Fruit fly (Drosophila melanogaster) whole organism, embryonic: ENCODE data around the gene Fdh.
A peak's percentile ranks its signal among the peaks of the same experiment; 100 is the strongest.

Experiments used
- Asciz ChIP-seq: fragments of 200-800 bp; sonication (Bioruptor generic); optimal IDR thresholded peaks from 2 replicates; lab custom pipeline; 2017; ENCODE audit warnings: missing biosample characterization, mild to moderate bottlenecking, missing genetic modification characterization, missing genetic modification reagents
- Atf6 ChIP-seq: fragments of 200-800 bp; sonication (Bioruptor generic); IDR thresholded peaks from 2 replicates; pipeline ENCODE4 v1.3.6; 2022; ENCODE audit warnings: missing biosample characterization, missing genetic modification characterization
- C15 ChIP-seq: fragments of 200-800 bp; sonication (Bioruptor generic); IDR thresholded peaks from 3 replicates; pipeline ENCODE4 v1.3.6; 2022; ENCODE audit warnings: missing biosample characterization, missing genetic modification characterization
- CG10462 ChIP-seq: fragments of 200-800 bp; sonication (Bioruptor generic); optimal IDR thresholded peaks from 2 replicates; lab custom pipeline; 2016; ENCODE audit warnings: missing biosample characterization, missing genetic modification characterization
- CG11695 ChIP-seq: fragments of 200-800 bp; sonication (Bioruptor generic); IDR thresholded peaks from 3 replicates; pipeline ENCODE4 v1.3.6; 2022; ENCODE audit warnings: missing biosample characterization, missing genetic modification characterization
- CG12219 ChIP-seq: fragments of 200-800 bp; sonication (Bioruptor generic); optimal IDR thresholded peaks from 3 replicates; lab custom pipeline; 2018; ENCODE audit warnings: missing biosample characterization, mild to moderate bottlenecking, missing genetic modification characterization
- CG12659 ChIP-seq: fragments of 200-800 bp; sonication (Bioruptor generic); optimal IDR thresholded peaks from 3 replicates; lab custom pipeline; 2017; ENCODE audit warnings: mild to moderate bottlenecking, missing biosample characterization, missing genetic modification reagents, missing genetic modification characterization
- CG14710 ChIP-seq: fragments of 200-800 bp; sonication (Bioruptor generic); optimal IDR thresholded peaks from 3 replicates; lab custom pipeline; 2019; ENCODE audit warnings: missing biosample characterization, mild to moderate bottlenecking, missing genetic modification characterization, moderate library complexity
- CG18011 ChIP-seq: fragments of 200-800 bp; sonication (Bioruptor generic); optimal IDR thresholded peaks from 2 replicates; lab custom pipeline; 2017; ENCODE audit warnings: missing biosample characterization, missing genetic modification characterization, mild to moderate bottlenecking, moderate library complexity, missing genotype
- CG18476 ChIP-seq: fragments of 200-800 bp; sonication (Bioruptor generic); optimal IDR thresholded peaks from 2 replicates; lab custom pipeline; 2016; ENCODE audit warnings: missing biosample characterization, mild to moderate bottlenecking, missing genetic modification characterization
- CG18599 ChIP-seq: fragments of 200-800 bp; sonication (Bioruptor generic); optimal IDR thresholded peaks from 3 replicates; lab custom pipeline; 2017; ENCODE audit warnings: missing biosample characterization, missing genetic modification characterization, mild to moderate bottlenecking, moderate library complexity, missing genetic modification reagents
- CG2199 ChIP-seq: fragments of 200-800 bp; sonication (Bioruptor generic); IDR thresholded peaks from 3 replicates; pipeline ENCODE4 v1.3.6; 2022; ENCODE audit warnings: missing biosample characterization, missing genetic modification characterization
- CG3065 ChIP-seq: fragments of 200-800 bp; sonication (Bioruptor generic); optimal IDR thresholded peaks from 2 replicates; lab custom pipeline; 2016; ENCODE audit warnings: missing biosample characterization, missing genetic modification characterization
- CG31388 ChIP-seq: fragments of 200-800 bp; sonication (Bioruptor generic); optimal IDR thresholded peaks from 2 replicates; lab custom pipeline; 2016; ENCODE audit warnings: missing biosample characterization, missing genetic modification characterization
- CG31441 ChIP-seq: fragments of 200-800 bp; sonication (Bioruptor generic); IDR thresholded peaks from 2 replicates; pipeline ENCODE4 v1.3.6; 2022; ENCODE audit warnings: missing biosample characterization, missing genetic modification characterization
- CG4424 ChIP-seq: fragments of 200-800 bp; sonication (Bioruptor generic); optimal IDR thresholded peaks from 3 replicates; lab custom pipeline; 2016; ENCODE audit warnings: missing biosample characterization, missing genetic modification characterization
- CG8388 ChIP-seq: fragments of 200-800 bp; sonication (Bioruptor generic); optimal IDR thresholded peaks from 2 replicates; lab custom pipeline; 2019; ENCODE audit warnings: missing biosample characterization, mild to moderate bottlenecking, missing genetic modification characterization, moderate library complexity
- CG8924 ChIP-seq: fragments of 200-800 bp; optimal IDR thresholded peaks from 3 replicates; lab custom pipeline; 2019; ENCODE audit warnings: missing biosample characterization, mild to moderate bottlenecking, missing genetic modification characterization, moderate library complexity
- CG9727 ChIP-seq: fragments of 200-800 bp; sonication (Bioruptor generic); optimal IDR thresholded peaks from 3 replicates; lab custom pipeline; 2017; ENCODE audit warnings: missing biosample characterization, mild to moderate bottlenecking, missing genetic modification characterization
- Camta ChIP-seq: fragments of 200-800 bp; sonication (Bioruptor generic); optimal IDR thresholded peaks from 2 replicates; lab custom pipeline; 2016; ENCODE audit warnings: missing biosample characterization, missing genetic modification characterization
- Dp ChIP-seq: fragments of 200-800 bp; sonication (Bioruptor generic); optimal IDR thresholded peaks from 2 replicates; lab custom pipeline; 2018; ENCODE audit warnings: missing biosample characterization, mild to moderate bottlenecking, missing genetic modification characterization, moderate library complexity
- Fer1 ChIP-seq: fragments of 200-800 bp; sonication (Bioruptor generic); optimal IDR thresholded peaks from 2 replicates; lab custom pipeline; 2017; ENCODE audit warnings: missing biosample characterization, mild to moderate bottlenecking, missing genetic modification characterization
- GATAe ChIP-seq: fragments of 200-800 bp; sonication (Bioruptor generic); conservative IDR thresholded peaks from 2 replicates; pipeline ENCODE4 v1.3.6; 2022; ENCODE audit warnings: missing biosample characterization, missing genetic modification characterization
- H15 ChIP-seq: fragments of 200-800 bp; sonication (Bioruptor generic); IDR thresholded peaks from 3 replicates; pipeline ENCODE4 v1.3.6; 2022; ENCODE audit warnings: missing biosample characterization, missing genetic modification characterization
- HHEX ChIP-seq: fragments of 200-800 bp; sonication (Bioruptor generic); optimal IDR thresholded peaks from 3 replicates; lab custom pipeline; 2017; ENCODE audit warnings: missing biosample characterization, mild to moderate bottlenecking, missing genetic modification characterization, missing genetic modification reagents
- HmgD ChIP-seq: fragments of 200-800 bp; sonication (Bioruptor generic); optimal IDR thresholded peaks from 3 replicates; lab custom pipeline; 2016; ENCODE audit warnings: missing biosample characterization, missing genetic modification characterization
- Hmr ChIP-seq: fragments of 200-800 bp; sonication (Bioruptor generic); optimal IDR thresholded peaks from 3 replicates; lab custom pipeline; 2017; ENCODE audit warnings: mild to moderate bottlenecking, missing biosample characterization, missing genetic modification reagents, missing genetic modification characterization
- Hr78 ChIP-seq, 2 experiments: fragments of 200-800 bp in 1 of 2; fragments of >200 bp in 1 of 2; sonication (Bioruptor generic) in 1 of 2; optimal IDR thresholded peaks; 2 replicates each; lab custom pipeline; 2017 to 2019; ENCODE audit warnings: missing biosample characterization in 2 of 2, missing genetic modification characterization in 2 of 2, mild to moderate bottlenecking in 1 of 2, moderate library complexity in 1 of 2
- MTF-1 ChIP-seq: fragments of 200-800 bp; sonication (Bioruptor generic); optimal IDR thresholded peaks from 2 replicates; lab custom pipeline; 2018; ENCODE audit warnings: missing biosample characterization, mild to moderate bottlenecking, missing genetic modification characterization, borderline replicate concordance
- Rfx ChIP-seq: fragments of 200-800 bp; sonication (Bioruptor generic); IDR thresholded peaks from 2 replicates; pipeline ENCODE4 v1.3.6; 2022; ENCODE audit warnings: missing biosample characterization, missing genetic modification characterization
- YL-1 ChIP-seq: fragments of 200-800 bp; sonication (Bioruptor generic); optimal IDR thresholded peaks from 3 replicates; lab custom pipeline; 2017; ENCODE audit warnings: missing biosample characterization, mild to moderate bottlenecking, missing genetic modification characterization
- ci ChIP-seq: fragments of 200-800 bp; sonication (Bioruptor generic); IDR thresholded peaks from 3 replicates; pipeline ENCODE4 v1.3.6; 2022; ENCODE audit warnings: missing biosample characterization, missing genetic modification characterization
- croc ChIP-seq: fragments of 200-800 bp; sonication (Bioruptor generic); conservative IDR thresholded peaks from 3 replicates; pipeline ENCODE4 v1.3.6; 2022; ENCODE audit warnings: missing biosample characterization, missing genetic modification characterization
- danr ChIP-seq: fragments of 200-800 bp; sonication (Bioruptor generic); IDR thresholded peaks from 2 replicates; pipeline ENCODE4 v1.3.6; 2022; ENCODE audit warnings: missing biosample characterization, missing genetic modification characterization
- dm ChIP-seq: fragments of 200-800 bp; sonication (Bioruptor generic); optimal IDR thresholded peaks from 3 replicates; lab custom pipeline; 2016; ENCODE audit warnings: missing biosample characterization, missing genetic modification characterization
- dysf ChIP-seq: fragments of 200-800 bp; sonication (Bioruptor generic); IDR thresholded peaks from 3 replicates; pipeline ENCODE4 v1.3.6; 2022; ENCODE audit warnings: missing biosample characterization, missing genetic modification characterization
- ftz-f1 ChIP-seq: fragments of 200-800 bp; sonication (Bioruptor generic); optimal IDR thresholded peaks from 2 replicates; lab custom pipeline; 2016; ENCODE audit warnings: missing biosample characterization, missing genetic modification characterization
- grau ChIP-seq: fragments of 200-800 bp; optimal IDR thresholded peaks from 3 replicates; lab custom pipeline; 2019; ENCODE audit warnings: missing biosample characterization, mild to moderate bottlenecking, missing genetic modification characterization, moderate library complexity
- kni ChIP-seq: fragments of 200-800 bp; sonication (Bioruptor generic); optimal IDR thresholded peaks from 3 replicates; lab custom pipeline; 2017; ENCODE audit warnings: mild to moderate bottlenecking, missing biosample characterization, missing genetic modification reagents, missing genetic modification characterization
- lab ChIP-seq: fragments of 200-800 bp; sonication (Bioruptor generic); optimal IDR thresholded peaks from 3 replicates; lab custom pipeline; 2017; ENCODE audit warnings: missing biosample characterization, missing genetic modification characterization, mild to moderate bottlenecking, moderate library complexity, missing genetic modification reagents
- nerfin-2 ChIP-seq: fragments of 200-800 bp; sonication (Bioruptor generic); IDR thresholded peaks from 2 replicates; pipeline ENCODE4 v1.3.6; 2022; ENCODE audit warnings: missing biosample characterization, missing genetic modification characterization; ENCODE audit not compliant: partially characterized antibody
- pb ChIP-seq: fragments of 200-800 bp; sonication (Bioruptor generic); optimal IDR thresholded peaks from 3 replicates; lab custom pipeline; 2016; ENCODE audit warnings: missing biosample characterization, missing genetic modification characterization
- pzg ChIP-seq: fragments of 200-800 bp; sonication (Bioruptor generic); optimal IDR thresholded peaks from 3 replicates; lab custom pipeline; 2018; ENCODE audit warnings: missing biosample characterization, mild to moderate bottlenecking, missing genetic modification characterization, moderate library complexity
- repo ChIP-seq: fragments of 200-800 bp; sonication (Bioruptor generic); optimal IDR thresholded peaks from 2 replicates; lab custom pipeline; 2016; ENCODE audit warnings: missing biosample characterization, missing genetic modification characterization
- row ChIP-seq: fragments of 200-800 bp; sonication (Bioruptor generic); IDR thresholded peaks from 3 replicates; pipeline ENCODE4 v1.3.6; 2022; ENCODE audit warnings: missing biosample characterization, missing genetic modification characterization
- sisA ChIP-seq: fragments of 200-800 bp; sonication (Bioruptor generic); IDR thresholded peaks from 2 replicates; pipeline ENCODE4 v1.3.6; 2022; ENCODE audit warnings: missing biosample characterization, missing genetic modification characterization
- sqz ChIP-seq: fragments of 200-800 bp; sonication (Bioruptor generic); optimal IDR thresholded peaks from 3 replicates; lab custom pipeline; 2018; ENCODE audit warnings: missing biosample characterization, mild to moderate bottlenecking, missing genetic modification characterization
- sug ChIP-seq: fragments of 200-800 bp; optimal IDR thresholded peaks from 2 replicates; lab custom pipeline; 2019; ENCODE audit warnings: missing biosample characterization, mild to moderate bottlenecking, missing genetic modification characterization, moderate library complexity
- toy ChIP-seq: fragments of 200-800 bp; sonication (Bioruptor generic); IDR thresholded peaks from 2 replicates; pipeline ENCODE4 v1.3.6; 2022; ENCODE audit warnings: missing biosample characterization, missing genetic modification characterization
- yki ChIP-seq: fragments of >200 bp; optimal IDR thresholded peaks from 3 replicates; lab custom pipeline; 2018

Gene Fdh

dm6 chr3R:10881824-10882559, 9.8 kb upstream of the Fdh start, which contains the start of gene Tpc1 (continued):
- TF ChIP-seq CG8388 (GFP tag; lab: Kevin White, UChicago) (no peak), CG18011 (no peak), CG3065 (no peak), sisA (GFP tag; lab: Robert Waterston, UW) (no peak; the same call in 1 of the 2 replicates), row (GFP tag; lab: Robert Waterston, UW) (peak; percentile 93), CG8924 (peak; percentile 10), ftz-f1 (GFP tag; lab: Kevin White, UChicago) (peak; percentile 5), Asciz (GFP tag; lab: Kevin White, UChicago) (no peak), repo (GFP tag; lab: Kevin White, UChicago) (no peak), CG11695 (no peak), croc (GFP tag; lab: Robert Waterston, UW) (no peak), GATAe (no peak), YL-1 (GFP tag; lab: Kevin White, UChicago) (peak; percentile 23), H15 (no peak), CG10462 (GFP tag; lab: Kevin White, UChicago) (no peak), grau (tag; lab: Kevin White, UChicago) (peak; percentile 46), CG18599 (GFP tag; lab: Kevin White, UChicago) (peak; percentile 8), CG12659 (GFP tag; lab: Kevin White, UChicago) (peak; percentile 36), Hr78 (GFP tag; optimal IDR thresholded peaks at IDR 0.05; lab: Kevin White, UChicago) (peak in 1 of 2 experiments; percentile 28), pzg (GFP tag; lab: Kevin White, UChicago) (peak; percentile 69), dm (peak; percentile 10), Camta (GFP tag; lab: Kevin White, UChicago) (no peak), CG2199 (no peak), CG4424 (GFP tag; lab: Kevin White, UChicago) (no peak), CG18476 (no peak), Rfx (peak; percentile 51), CG31388 (GFP tag; lab: Kevin White, UChicago) (no peak), Atf6 (no peak), CG12219 (GFP tag; lab: Kevin White, UChicago) (no peak), ci (GFP tag; lab: Robert Waterston, UW) (peak; percentile 50; the same call in 1 of the 3 replicates), C15 (GFP tag; lab: Robert Waterston, UW) (no peak), kni (peak; percentile 59), toy (GFP tag; lab: Robert Waterston, UW) (no peak), danr (no peak), nerfin-2 (GFP tag; lab: Robert Waterston, UW) (no peak), sug (peak; percentile 65), yki (no peak), pb (no peak), Fer1 (GFP tag; lab: Kevin White, UChicago) (no peak), Dp (GFP tag; lab: Kevin White, UChicago) (peak; percentile 89), HHEX (no peak), dysf (GFP tag; lab: Robert Waterston, UW) (no peak), CG31441 (GFP tag; lab: Robert Waterston, UW) (peak; percentile 23; the same call in 1 of the 2 replicates), lab (GFP tag; lab: Kevin White, UChicago) (peak; percentile 24), MTF-1 (GFP tag; lab: Kevin White, UChicago) (no peak), CG14710 (tag; lab: Kevin White, UChicago) (peak; percentile 62), Hmr (GFP tag; lab: Kevin White, UChicago) (peak; percentile 17), CG9727 (GFP tag; lab: Kevin White, UChicago) (no peak), sqz (no peak), HmgD (GFP tag; lab: Kevin White, UChicago) (no peak)
